Worm (Caenorhabditis elegans) whole organism, L4 larva: ENCODE results near the gene rol-1.

Experiments used
- F26F4.8 ChIP-seq: fragments of 200-800 bp; sonication (Bioruptor generic); conservative IDR thresholded peaks from 2 replicates; pipeline ENCODE4 v1.3.6; 2022; ENCODE audit warnings: missing genetic modification characterization, missing compliant biosample characterization
- Y105C5A.15 ChIP-seq: fragments of 200-800 bp; sonication (Bioruptor generic); IDR thresholded peaks from 2 replicates; pipeline ENCODE4 v1.3.6; 2022; ENCODE audit warnings: missing genetic modification characterization, missing compliant biosample characterization
- ceh-82 ChIP-seq: sonication (generic microtip); optimal IDR thresholded peaks from 2 replicates; lab custom pipeline; 2017; ENCODE audit warnings: missing biosample characterization, missing genetic modification characterization
- lin-13 ChIP-seq: fragments of 150-350 bp; optimal IDR thresholded peaks from 2 replicates; lab custom pipeline; 2014; ENCODE audit warnings: missing biosample characterization, missing genetic modification reagents, missing genetic modification characterization
- nhr-28 ChIP-seq: fragments of 150-350 bp; optimal IDR thresholded peaks from 2 replicates; lab custom pipeline; 2014; ENCODE audit warnings: missing biosample characterization, missing genetic modification characterization

ce11 chrII:12130868-12131267 lies 41.5 kb upstream of the rol-1 start, which contains the start of gene set-24:
- TF ChIP-seq F26F4.8 (GFP tag; lab: Robert Waterston, UW) (no peak), nhr-28 (tag; lab: Kevin White, UChicago) (no peak), Y105C5A.15 (GFP tag; lab: Robert Waterston, UW) (no peak), lin-13 (GFP tag; lab: Kevin White, UChicago) (no peak), ceh-82 (tag; lab: Kevin White, UChicago) (no peak)
